Fruit fly (Drosophila melanogaster) whole organism, adult: ENCODE results near the gene CG1316.

Experiments
- CG11617 ChIP-seq: fragments of 200-800 bp; sonication (Bioruptor generic); optimal IDR thresholded peaks from 2 replicates; lab custom pipeline; 2017; ENCODE audit warnings: mild to moderate bottlenecking, missing biosample characterization, missing genetic modification reagents, missing genetic modification characterization
- CG12768 ChIP-seq: fragments of 200-800 bp; sonication (Bioruptor generic); optimal IDR thresholded peaks from 2 replicates; lab custom pipeline; 2017; ENCODE audit warnings: missing biosample characterization, missing genetic modification characterization, mild to moderate bottlenecking, moderate library complexity, missing genetic modification reagents
- CG14711 ChIP-seq: fragments of 200-800 bp; sonication (Bioruptor generic); optimal IDR thresholded peaks from 2 replicates; lab custom pipeline; 2018; ENCODE audit warnings: missing biosample characterization, mild to moderate bottlenecking, missing genetic modification characterization, moderate library complexity
- CG1620 ChIP-seq: fragments of 200-800 bp; sonication (Bioruptor generic); optimal IDR thresholded peaks from 2 replicates; lab custom pipeline; 2016; ENCODE audit warnings: missing biosample characterization, missing genetic modification characterization
- CG5204 ChIP-seq: fragments of 200-800 bp; sonication (Bioruptor generic); optimal IDR thresholded peaks from 2 replicates; lab custom pipeline; 2016; ENCODE audit warnings: missing biosample characterization, missing genetic modification characterization
- Clk ChIP-seq: fragments of 200-800 bp; sonication (Bioruptor generic); optimal IDR thresholded peaks from 2 replicates; lab custom pipeline; 2017; ENCODE audit warnings: missing biosample characterization, missing genetic modification characterization
- Crg-1 ChIP-seq: fragments of 200-800 bp; sonication (Bioruptor generic); optimal IDR thresholded peaks from 2 replicates; lab custom pipeline; 2016; ENCODE audit warnings: missing biosample characterization, missing genetic modification characterization
- Mnt ChIP-seq: fragments of 200-800 bp; sonication (Bioruptor generic); optimal IDR thresholded peaks from 2 replicates; lab custom pipeline; 2016; ENCODE audit warnings: missing biosample characterization, mild to moderate bottlenecking, missing genetic modification characterization
- bab1 ChIP-seq: fragments of 200-800 bp; sonication (Bioruptor generic); optimal IDR thresholded peaks from 3 replicates; lab custom pipeline; 2019; ENCODE audit warnings: missing biosample characterization, mild to moderate bottlenecking, missing genetic modification characterization, moderate library complexity
- cic ChIP-seq: fragments of 200-800 bp; sonication (Bioruptor generic); optimal IDR thresholded peaks from 2 replicates; lab custom pipeline; 2017; ENCODE audit warnings: missing biosample characterization, mild to moderate bottlenecking, missing genetic modification characterization, moderate library complexity
- cnc ChIP-seq, 2 experiments: fragments of >200 bp; optimal IDR thresholded peaks; 2 replicates each; lab custom pipeline; 2017
- kay ChIP-seq: fragments of 200-800 bp; sonication (Bioruptor generic); peaks from one replicate; lab custom pipeline; 2016; ENCODE audit warnings: missing biosample characterization, missing genetic modification characterization, borderline replicate concordance
- tj ChIP-seq: fragments of 200-800 bp; sonication (Bioruptor generic); optimal IDR thresholded peaks from 3 replicates; lab custom pipeline; 2017; ENCODE audit warnings: missing biosample characterization, mild to moderate bottlenecking, missing genetic modification characterization, moderate library complexity
- toe ChIP-seq: fragments of 200-800 bp; sonication (Bioruptor generic); optimal IDR thresholded peaks from 2 replicates; lab custom pipeline; 2016; ENCODE audit warnings: missing biosample characterization, missing genetic modification characterization

DNA sequence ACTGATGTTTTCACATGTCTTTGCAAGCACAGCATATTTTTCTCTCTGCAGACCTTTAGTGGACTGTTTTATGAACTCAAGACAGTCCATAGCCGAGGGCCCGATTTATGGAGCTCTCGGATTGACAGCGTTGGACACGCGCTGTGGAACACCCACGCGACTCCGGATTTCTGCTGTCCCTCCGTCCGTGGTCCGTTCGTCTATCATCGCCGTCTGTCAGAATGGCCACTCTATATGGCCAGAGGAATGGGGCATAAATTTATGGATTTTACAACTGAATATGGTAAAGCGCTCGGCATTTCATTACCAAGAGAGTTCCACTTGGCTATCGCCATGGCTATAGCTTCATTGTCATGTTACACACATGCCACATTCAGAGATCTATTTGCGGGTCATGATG, 44.4 kb downstream of the CG1316 start:
- no peak for TF ChIP-seq Mnt (GFP tag; lab: Kevin White, UChicago)
- no peak for TF ChIP-seq CG14711 (tag; lab: Kevin White, UChicago)
- no peak for TF ChIP-seq Crg-1 (GFP tag; lab: Kevin White, UChicago)
- no peak for TF ChIP-seq Clk
- TF ChIP-seq tj (GFP tag; lab: Kevin White, UChicago): no peak
- TF ChIP-seq kay (GFP tag; lab: Kevin White, UChicago): no peak
- no peak for TF ChIP-seq CG12768 (GFP tag; lab: Kevin White, UChicago)
- TF ChIP-seq bab1 (GFP tag; lab: Kevin White, UChicago): no peak
- TF ChIP-seq CG5204 (GFP tag; lab: Kevin White, UChicago): no peak
- no peak for TF ChIP-seq cnc (optimal IDR thresholded peaks at IDR 0.05; lab: Kevin White, UChicago)
- no peak for TF ChIP-seq CG11617 (GFP tag; lab: Kevin White, UChicago)
- no peak for TF ChIP-seq toe
- no peak for TF ChIP-seq CG1620
- TF ChIP-seq cic (GFP tag; lab: Kevin White, UChicago): no peak
